Worm (Caenorhabditis elegans): ENCODE data around the gene H06I04.3.

The H06I04.3 gene

ce11 chrIII:3107530-3107929, 37.2 kb downstream of the H06I04.3 start (continued):
- peak; percentile 23; the same call in 1 of the 2 replicates for TF ChIP-seq madf-6 (GFP tag; IDR thresholded peaks at IDR 0.05)
- TF ChIP-seq die-1 (tag; optimal IDR thresholded peaks at IDR 0.05): no peak
- TF ChIP-seq him-1 (tag; optimal IDR thresholded peaks at IDR 0.05): peak; percentile 44

ce11 chrIII:3108804-3109203, 38.5 kb downstream of the H06I04.3 start:
- TF ChIP-seq tbp1 (GFP tag; optimal IDR thresholded peaks at IDR 0.05): peak; percentile 78
- TF ChIP-seq B0261.1 (tag; optimal IDR thresholded peaks at IDR 0.05): peak; percentile 44
- peak; percentile 41 for TF ChIP-seq rpc-1 (optimal IDR thresholded peaks at IDR 0.05)
- peak; percentile 56 for TF ChIP-seq rpc-1 (tag; optimal IDR thresholded peaks at IDR 0.05)
- no peak for TF ChIP-seq F49E8.2 (tag; optimal IDR thresholded peaks at IDR 0.05; ENCODE audit: insufficient read depth)
- TF ChIP-seq F22D6.2 (tag; optimal IDR thresholded peaks at IDR 0.05): no peak

ce11 chrIII:3109564-3109963, 39.2 kb downstream of the H06I04.3 start:
- no peak for TF ChIP-seq F10E7.11 (tag; optimal IDR thresholded peaks at IDR 0.05)
- TF ChIP-seq F23B12.7 (tag; optimal IDR thresholded peaks at IDR 0.05; ENCODE audit: insufficient read depth): no peak
- no peak for TF ChIP-seq snpc-1.3 (tag; optimal IDR thresholded peaks at IDR 0.05; ENCODE audit: insufficient read depth)
- TF ChIP-seq dpl-1 (GFP tag; optimal IDR thresholded peaks at IDR 0.05): no peak
- TF ChIP-seq cebp-2 (GFP tag; IDR thresholded peaks at IDR 0.05): no peak
- no peak for TF ChIP-seq mxl-1 (tag; optimal IDR thresholded peaks at IDR 0.05)
- no peak for TF ChIP-seq repo-1 (tag; optimal IDR thresholded peaks at IDR 0.05)
- no peak for TF ChIP-seq Y95B8A.8 (GFP tag; IDR thresholded peaks at IDR 0.05)
- TF ChIP-seq B0035.1 (tag; optimal IDR thresholded peaks at IDR 0.05): no peak
- peak; percentile 82 for TF ChIP-seq tbp1 (GFP tag; optimal IDR thresholded peaks at IDR 0.05)
- no peak for TF ChIP-seq F33H1.4 (GFP tag; IDR thresholded peaks at IDR 0.05)
- no peak for TF ChIP-seq ztf-6 (GFP tag; IDR thresholded peaks at IDR 0.05)
- no peak for TF ChIP-seq ceh-27 (GFP tag; optimal IDR thresholded peaks at IDR 0.05)
- TF ChIP-seq rpc-1 (optimal IDR thresholded peaks at IDR 0.05): peak; percentile 39
- peak; percentile 66 for TF ChIP-seq rpc-1 (tag; optimal IDR thresholded peaks at IDR 0.05)
- TF ChIP-seq F52B5.7 (tag; optimal IDR thresholded peaks at IDR 0.05): no peak
- TF ChIP-seq attf-6 (GFP tag; IDR thresholded peaks at IDR 0.05): no peak
- TF ChIP-seq unc-130 (GFP tag; optimal IDR thresholded peaks at IDR 0.05): no peak
- no peak for TF ChIP-seq tbx-9 (tag; optimal IDR thresholded peaks at IDR 0.05; ENCODE audit: borderline replicate concordance)
- no peak for TF ChIP-seq lsy-27 (tag; optimal IDR thresholded peaks at IDR 0.05; ENCODE audit: borderline replicate concordance, insufficient read depth)
- no peak for TF ChIP-seq ceh-91 (GFP tag; IDR thresholded peaks at IDR 0.05)
- no peak for TF ChIP-seq fkh-3 (tag; optimal IDR thresholded peaks at IDR 0.05)
- no peak for TF ChIP-seq K12H6.12 (tag; optimal IDR thresholded peaks at IDR 0.05)
- peak; percentile 3 for TF ChIP-seq die-1 (tag; optimal IDR thresholded peaks at IDR 0.05)
- peak; percentile 56 for TF ChIP-seq B0261.1 (tag; optimal IDR thresholded peaks at IDR 0.05)
- no peak for TF ChIP-seq T07F8.4 (tag; optimal IDR thresholded peaks at IDR 0.05)

- no peak for TF ChIP-seq xnd-1 (tag; optimal IDR thresholded peaks at IDR 0.05)
- TF ChIP-seq tbp1 (GFP tag; optimal IDR thresholded peaks at IDR 0.05): peak; percentile 59
- TF ChIP-seq rpc-1 (optimal IDR thresholded peaks at IDR 0.05): peak; percentile 2
- peak; percentile 62 for TF ChIP-seq rpc-1 (tag; optimal IDR thresholded peaks at IDR 0.05)
- TF ChIP-seq Y95B8A.8 (GFP tag; IDR thresholded peaks at IDR 0.05): no peak
- no peak for TF ChIP-seq ztf-26 (tag; optimal IDR thresholded peaks at IDR 0.05)
- TF ChIP-seq zfh-2 (GFP tag; conservative IDR thresholded peaks at IDR 0.05): no peak
- TF ChIP-seq B0261.1 (tag; optimal IDR thresholded peaks at IDR 0.05): peak; percentile 45
- no peak for TF ChIP-seq lsy-27 (tag; optimal IDR thresholded peaks at IDR 0.05; ENCODE audit: borderline replicate concordance, insufficient read depth)
- TF ChIP-seq him-1 (tag; optimal IDR thresholded peaks at IDR 0.05): no peak
- no peak for TF ChIP-seq Y53F4B.3 (GFP tag; IDR thresholded peaks at IDR 0.05)
- TF ChIP-seq ceh-79 (tag; optimal IDR thresholded peaks at IDR 0.05): no peak
- TF ChIP-seq T26A5.8 (tag; optimal IDR thresholded peaks at IDR 0.05): no peak
- TF ChIP-seq nfyb-1 (GFP tag; IDR thresholded peaks at IDR 0.05): no peak
- TF ChIP-seq lsl-1 (GFP tag; optimal IDR thresholded peaks at IDR 0.05): no peak
Measured at ce11 chrIII:3110614-3111013, 40.3 kb downstream of the H06I04.3 start.
